Fruit fly (Drosophila melanogaster) whole organism, wandering third instar larva: ENCODE data around the gene Archease.
A peak's percentile ranks its signal among the peaks of the same experiment; 100 is the strongest.

ENCODE experiments used
- Abd-B ChIP-seq: fragments of >200 bp; optimal IDR thresholded peaks from 2 replicates; lab custom pipeline; 2017; ENCODE audit warnings: missing biosample characterization, missing genetic modification characterization
- CG32264 ChIP-seq: fragments of 200-800 bp; sonication (Bioruptor generic); optimal IDR thresholded peaks from 2 replicates; lab custom pipeline; 2016; ENCODE audit warnings: missing biosample characterization, missing genetic modification characterization
- CG9705 ChIP-seq: fragments of 200-800 bp; sonication (Bioruptor generic); optimal IDR thresholded peaks from 2 replicates; lab custom pipeline; 2018; ENCODE audit warnings: missing biosample characterization, mild to moderate bottlenecking, missing genetic modification characterization
- CrebA ChIP-seq: fragments of 200-800 bp; sonication (Bioruptor generic); optimal IDR thresholded peaks from 2 replicates; lab custom pipeline; 2016; ENCODE audit warnings: missing biosample characterization, mild to moderate bottlenecking, missing genetic modification characterization, borderline replicate concordance
- Dfd ChIP-seq: fragments of >200 bp; optimal IDR thresholded peaks from 2 replicates; lab custom pipeline; 2017; ENCODE audit warnings: missing biosample characterization, missing genetic modification characterization
- Dif ChIP-seq: fragments of 200-275, 200-300 bp; sonication (Bioruptor generic); optimal IDR thresholded peaks from 2 replicates; lab custom pipeline; 2018; ENCODE audit warnings: missing biosample characterization, missing genetic modification characterization; ENCODE audit not compliant: partially characterized antibody
- GATAd ChIP-seq: sonication (Bioruptor generic); optimal IDR thresholded peaks from 2 replicates; lab custom pipeline; 2016; ENCODE audit warnings: missing biosample characterization, missing genetic modification characterization
- HLH106 ChIP-seq: fragments of 200-800 bp; optimal IDR thresholded peaks from 3 replicates; lab custom pipeline; 2019; ENCODE audit warnings: missing biosample characterization, mild to moderate bottlenecking, missing genetic modification characterization, moderate library complexity
- Hr78 ChIP-seq: fragments of >200 bp; optimal IDR thresholded peaks from 2 replicates; lab custom pipeline; 2017; ENCODE audit warnings: missing biosample characterization, missing genetic modification characterization
- Hr83 ChIP-seq: fragments of 200-300 bp; sonication (Bioruptor generic); optimal IDR thresholded peaks from 2 replicates; lab custom pipeline; 2016; ENCODE audit warnings: missing biosample characterization, mild to moderate bottlenecking, missing genetic modification characterization, moderate library complexity; ENCODE audit not compliant: poor library complexity, severe bottlenecking
- Jra ChIP-seq: sonication (Bioruptor generic); optimal IDR thresholded peaks from 2 replicates; lab custom pipeline; 2016; ENCODE audit warnings: missing biosample characterization, missing genetic modification characterization
- Mio ChIP-seq: sonication (Bioruptor generic); optimal IDR thresholded peaks from 2 replicates; lab custom pipeline; 2016; ENCODE audit warnings: missing biosample characterization, missing genetic modification characterization
- Myc ChIP-seq: fragments of >200 bp; optimal IDR thresholded peaks from 2 replicates; lab custom pipeline; 2017
- N ChIP-seq: fragments of >200 bp; optimal IDR thresholded peaks from 2 replicates; lab custom pipeline; 2018; ENCODE audit warnings: missing biosample characterization, missing external identifiers, missing genetic modification characterization
- OdsH ChIP-seq: fragments of 200-800 bp; sonication (Bioruptor generic); optimal IDR thresholded peaks from 2 replicates; lab custom pipeline; 2016; ENCODE audit warnings: missing biosample characterization, mild to moderate bottlenecking, missing genetic modification characterization
- Sp1 ChIP-seq: fragments of 200-800 bp; sonication (Bioruptor generic); optimal IDR thresholded peaks from 3 replicates; lab custom pipeline; 2019; ENCODE audit warnings: missing biosample characterization, mild to moderate bottlenecking, missing genetic modification characterization, moderate library complexity
- Vsx2 ChIP-seq: fragments of 200-300, 225-300 bp; sonication (Bioruptor generic); optimal IDR thresholded peaks from 2 replicates; lab custom pipeline; 2018; ENCODE audit warnings: missing biosample characterization, missing genetic modification characterization; ENCODE audit not compliant: partially characterized antibody
- br ChIP-seq: fragments of 200-800 bp; sonication (Bioruptor generic); optimal IDR thresholded peaks from 2 replicates; lab custom pipeline; 2016; ENCODE audit warnings: missing biosample characterization, missing genetic modification characterization
- dmrt93B ChIP-seq: fragments of 200-800 bp; sonication (Bioruptor generic); optimal IDR thresholded peaks from 2 replicates; lab custom pipeline; 2018; ENCODE audit warnings: missing biosample characterization, mild to moderate bottlenecking, missing genetic modification characterization
- dsf ChIP-seq: sonication (Bioruptor generic); optimal IDR thresholded peaks from 2 replicates; lab custom pipeline; 2016; ENCODE audit warnings: missing biosample characterization, missing genetic modification characterization, borderline replicate concordance
- ey ChIP-seq: fragments of 200-800 bp; sonication (Bioruptor generic); optimal IDR thresholded peaks from 2 replicates; lab custom pipeline; 2016; ENCODE audit warnings: missing biosample characterization, missing genetic modification characterization
- foxo ChIP-seq, 2 experiments: fragments of 200-800 bp; sonication (Bioruptor generic); optimal IDR thresholded peaks; 2 replicates in 1 of 2; 3 replicates in 1 of 2; lab custom pipeline; 2016 to 2017; ENCODE audit warnings: missing biosample characterization in 2 of 2, missing genetic modification characterization in 2 of 2
- fru ChIP-seq: fragments of 200-800 bp; sonication (Bioruptor generic); optimal IDR thresholded peaks from 3 replicates; lab custom pipeline; 2016; ENCODE audit warnings: missing biosample characterization, mild to moderate bottlenecking, missing genetic modification characterization
- h ChIP-seq: fragments of 200-800 bp; sonication (Bioruptor generic); optimal IDR thresholded peaks from 3 replicates; lab custom pipeline; 2016; ENCODE audit warnings: missing biosample characterization, mild to moderate bottlenecking, missing genetic modification characterization
- jim ChIP-seq: fragments of 175-275, 200-325 bp; sonication (Bioruptor generic); optimal IDR thresholded peaks from 2 replicates; lab custom pipeline; 2016; ENCODE audit warnings: missing biosample characterization, mild to moderate bottlenecking, missing genetic modification characterization
- pan ChIP-seq: fragments of >200 bp; optimal IDR thresholded peaks from 2 replicates; lab custom pipeline; 2017
- psq ChIP-seq: fragments of 200-800 bp; sonication (Bioruptor generic); optimal IDR thresholded peaks from 3 replicates; lab custom pipeline; 2017; ENCODE audit warnings: missing biosample characterization, mild to moderate bottlenecking, missing genetic modification characterization, moderate library complexity
- sage ChIP-seq: fragments of 200-800 bp; sonication (Bioruptor generic); optimal IDR thresholded peaks from 2 replicates; lab custom pipeline; 2016; ENCODE audit warnings: missing biosample characterization, mild to moderate bottlenecking, missing genetic modification characterization
- sv ChIP-seq: fragments of 200-800 bp; sonication (Bioruptor generic); optimal IDR thresholded peaks from 3 replicates; lab custom pipeline; 2016; ENCODE audit warnings: missing biosample characterization, missing genetic modification characterization
- tai ChIP-seq: sonication (Bioruptor generic); optimal IDR thresholded peaks from 2 replicates; lab custom pipeline; 2016; ENCODE audit warnings: missing biosample characterization, missing genetic modification characterization
- usp ChIP-seq: fragments of >200 bp; optimal IDR thresholded peaks from 2 replicates; lab custom pipeline; 2017; ENCODE audit warnings: missing biosample characterization, missing genetic modification characterization
- woc ChIP-seq: sonication (Bioruptor generic); optimal IDR thresholded peaks from 2 replicates; lab custom pipeline; 2016; ENCODE audit warnings: missing biosample characterization, mild to moderate bottlenecking, missing genetic modification characterization

Gene Archease

dm6 chr3R:21698895-21699300, 36.1 kb upstream of the Archease start (continued):
- no peak for TF ChIP-seq Hr83 (GFP tag; lab: Kevin White, UChicago)
- TF ChIP-seq N (GFP tag; lab: Kevin White, UChicago), result no peak
- TF ChIP-seq Mio (GFP tag; lab: Kevin White, UChicago), result no peak
- TF ChIP-seq Sp1 (GFP tag; lab: Kevin White, UChicago), result peak; percentile 44
- peak; percentile 32 for TF ChIP-seq ey (GFP tag; lab: Kevin White, UChicago)
- no peak for TF ChIP-seq jim (GFP tag; lab: Kevin White, UChicago)
- no peak for TF ChIP-seq CG32264 (GFP tag; lab: Kevin White, UChicago)
- peak; percentile 45 for TF ChIP-seq h (GFP tag; lab: Kevin White, UChicago)
- no peak for TF ChIP-seq Myc (lab: Kevin White, UChicago)
- no peak for TF ChIP-seq CrebA (GFP tag; lab: Kevin White, UChicago)
- no peak for TF ChIP-seq sage
- TF ChIP-seq Dif, result no peak
- TF ChIP-seq dmrt93B (GFP tag; lab: Kevin White, UChicago), result peak; percentile 22
- TF ChIP-seq dsf (GFP tag; lab: Kevin White, UChicago), result no peak
- TF ChIP-seq Abd-B (GFP tag; lab: Kevin White, UChicago), result no peak
- TF ChIP-seq usp (GFP tag; lab: Kevin White, UChicago), result no peak

- TF ChIP-seq sv (GFP tag; lab: Kevin White, UChicago) (no peak), usp (GFP tag; lab: Kevin White, UChicago) (no peak), Myc (lab: Kevin White, UChicago) (no peak), psq (GFP tag; lab: Kevin White, UChicago) (no peak), Abd-B (GFP tag; lab: Kevin White, UChicago) (no peak), Dfd (GFP tag; lab: Kevin White, UChicago) (no peak), tai (no peak), Hr83 (GFP tag; lab: Kevin White, UChicago) (no peak), ey (GFP tag; lab: Kevin White, UChicago) (no peak), Mio (GFP tag; lab: Kevin White, UChicago) (no peak), br (GFP tag; lab: Kevin White, UChicago) (no peak), pan (lab: Kevin White, UChicago) (no peak), h (GFP tag; lab: Kevin White, UChicago) (no peak), CG32264 (GFP tag; lab: Kevin White, UChicago) (no peak)
Measured at dm6 chr3R:21693110-21693672, 30.4 kb upstream of the Archease start.

dm6 chr3R:21691114-21691513, 28.3 kb upstream of the Archease start:
- no peak for TF ChIP-seq Sp1 (GFP tag; lab: Kevin White, UChicago)
- TF ChIP-seq N (GFP tag; lab: Kevin White, UChicago), result no peak
- no peak for TF ChIP-seq dsf (GFP tag; lab: Kevin White, UChicago)
- TF ChIP-seq CrebA (GFP tag; lab: Kevin White, UChicago), result no peak
- TF ChIP-seq Jra (GFP tag; lab: Kevin White, UChicago), result no peak
- TF ChIP-seq OdsH, result no peak
- no peak for TF ChIP-seq Mio (GFP tag; lab: Kevin White, UChicago)
- TF ChIP-seq Hr78 (GFP tag; lab: Kevin White, UChicago), result no peak
- no peak for TF ChIP-seq Abd-B (GFP tag; lab: Kevin White, UChicago)
- no peak for TF ChIP-seq fru
- no peak for TF ChIP-seq pan (lab: Kevin White, UChicago)
- no peak for TF ChIP-seq tai
- no peak for TF ChIP-seq HLH106 (tag; lab: Kevin White, UChicago)
- TF ChIP-seq Dfd (GFP tag; lab: Kevin White, UChicago), result no peak
- TF ChIP-seq foxo (GFP tag; optimal IDR thresholded peaks at IDR 0.05; lab: Kevin White, UChicago), result no peak

- no peak for TF ChIP-seq Vsx2 (GFP tag; lab: Kevin White, UChicago)
- TF ChIP-seq woc (GFP tag; lab: Kevin White, UChicago), result no peak
- no peak for TF ChIP-seq foxo (GFP tag; optimal IDR thresholded peaks at IDR 0.05; lab: Kevin White, UChicago)
- no peak for TF ChIP-seq CG9705 (GFP tag; lab: Kevin White, UChicago)
- TF ChIP-seq Mio (GFP tag; lab: Kevin White, UChicago), result no peak
- no peak for TF ChIP-seq GATAd (GFP tag; lab: Kevin White, UChicago)
Measured at dm6 chr3R:21688596-21688995, 25.8 kb upstream of the Archease start.
